Comparison of ENCODE assay signal across 5 fruit fly cellular contexts in the genomic region with DNA sequence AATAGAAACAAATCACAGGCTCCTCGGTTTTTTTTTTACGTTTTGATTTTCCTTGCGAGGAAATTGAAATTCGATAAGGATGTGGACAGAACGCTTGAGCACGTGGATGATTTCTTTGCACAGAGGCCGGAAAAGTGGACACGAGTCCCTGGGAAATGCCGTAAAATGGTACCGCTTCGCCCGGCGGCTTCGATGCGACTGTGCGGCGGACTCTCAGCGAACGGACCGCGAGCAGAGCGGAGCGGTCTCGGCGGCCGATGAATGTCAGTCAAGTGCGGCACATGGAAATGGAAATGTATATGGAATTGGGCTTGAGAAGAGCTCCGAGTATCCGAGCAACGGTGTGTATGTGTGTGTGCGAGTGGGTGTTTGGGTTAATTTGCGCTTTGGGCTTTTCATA.
TF ChIP-seq lines count a peak whose summit lies in the region.

A gene (minus strand): TSS at position 279 of the 400 bp plus-strand sequence.

- TF ChIP-seq CTCF in whole organism, embryonic (GFP tag; optimal IDR thresholded peaks at IDR 0.05; lab: Kevin White, UChicago), result no peak

TF ChIP-seq in whole organism, adult, 20 proteins besides CTCF, POLR2A, EP300 and RAD21:
- TF ChIP-seq Mnt (GFP tag; optimal IDR thresholded peaks at IDR 0.05; lab: Kevin White, UChicago) (peak; percentile 65), CG5204 (GFP tag; optimal IDR thresholded peaks at IDR 0.05; lab: Kevin White, UChicago) (no peak)
TF ChIP-seq in whole organism, adult: peak in this region for 1.

TF ChIP-seq in whole organism, embryonic, 481 proteins besides CTCF, POLR2A, EP300 and RAD21:
- TF ChIP-seq NFAT (GFP tag; IDR thresholded peaks at IDR 0.05; lab: Robert Waterston, UW), result 0 out of 2 replicates have a peak, but pooled peaks have one; percentile 19
- no peak for TF ChIP-seq scrt (GFP tag; optimal IDR thresholded peaks at IDR 0.05; lab: Kevin White, UChicago)

TF ChIP-seq in whole organism, prepupa, 60 proteins besides CTCF, POLR2A, EP300 and RAD21:
- TF ChIP-seq svp (GFP tag; lab: Kevin White, UChicago), result peak; percentile 32
- TF ChIP-seq Hr39 (GFP tag; optimal IDR thresholded peaks at IDR 0.05; lab: Kevin White, UChicago), result no peak
- TF ChIP-seq vri (GFP tag; optimal IDR thresholded peaks at IDR 0.05; lab: Kevin White, UChicago), result peak; percentile 17
- no peak for TF ChIP-seq Hr4 (GFP tag; optimal IDR thresholded peaks at IDR 0.05; lab: Kevin White, UChicago)
- TF ChIP-seq CG11294 (GFP tag; IDR thresholded peaks at IDR 0.05; lab: Robert Waterston, UW), result no peak
- no peak for TF ChIP-seq CG8119 (GFP tag; IDR thresholded peaks at IDR 0.05; lab: Robert Waterston, UW)
- no peak for TF ChIP-seq fd85E (GFP tag; optimal IDR thresholded peaks at IDR 0.05; lab: Kevin White, UChicago)
- TF ChIP-seq CG1621 (tag; optimal IDR thresholded peaks at IDR 0.05; lab: Kevin White, UChicago), result no peak
- no peak for TF ChIP-seq Sox14 (GFP tag; optimal IDR thresholded peaks at IDR 0.05; lab: Kevin White, UChicago)
- no peak for TF ChIP-seq CG11902 (GFP tag; optimal IDR thresholded peaks at IDR 0.05; lab: Kevin White, UChicago)
- no peak for TF ChIP-seq Gug (GFP tag; IDR thresholded peaks at IDR 0.05; lab: Robert Waterston, UW)
- TF ChIP-seq Eip78C (GFP tag; lab: Kevin White, UChicago), result peak; percentile 19
- TF ChIP-seq cyc (GFP tag; optimal IDR thresholded peaks at IDR 0.05; lab: Kevin White, UChicago), result no peak
- TF ChIP-seq ss (GFP tag; optimal IDR thresholded peaks at IDR 0.05; lab: Kevin White, UChicago), result no peak
- TF ChIP-seq Met (GFP tag; optimal IDR thresholded peaks at IDR 0.05; lab: Kevin White, UChicago), result no peak
- TF ChIP-seq CG4318 (GFP tag; optimal IDR thresholded peaks at IDR 0.05; lab: Kevin White, UChicago), result no peak
- no peak for TF ChIP-seq CG3919 (GFP tag; optimal IDR thresholded peaks at IDR 0.05; lab: Kevin White, UChicago)

TF ChIP-seq in whole organism, pupa, 21 proteins besides CTCF, POLR2A, EP300 and RAD21:
- TF ChIP-seq EcR (GFP tag; optimal IDR thresholded peaks at IDR 0.05; lab: Kevin White, UChicago), result no peak
- TF ChIP-seq CG17806 (tag; optimal IDR thresholded peaks at IDR 0.05; lab: Kevin White, UChicago), result no peak
- no peak for TF ChIP-seq CG8301 (tag; optimal IDR thresholded peaks at IDR 0.05; lab: Kevin White, UChicago)
- TF ChIP-seq CG13204 (GFP tag; optimal IDR thresholded peaks at IDR 0.05; lab: Kevin White, UChicago), result peak; percentile 72
- 0 out of 2 replicates have a peak, but pooled peaks have one; percentile 13 for TF ChIP-seq rn (GFP tag; IDR thresholded peaks at IDR 0.05; lab: Robert Waterston, UW)
- TF ChIP-seq CG4496 (GFP tag; IDR thresholded peaks at IDR 0.05; lab: Robert Waterston, UW), result no peak
- no peak for TF ChIP-seq CG8159 (tag; optimal IDR thresholded peaks at IDR 0.05; lab: Kevin White, UChicago)
- TF ChIP-seq CG32121 (GFP tag; IDR thresholded peaks at IDR 0.05; lab: Robert Waterston, UW), result no peak
- 0 out of 2 replicates have a peak, but pooled peaks have one; percentile 19 for TF ChIP-seq CG12605 (GFP tag; IDR thresholded peaks at IDR 0.05; lab: Robert Waterston, UW)
TF ChIP-seq in whole organism, pupa: peak in this region for 3.

TF ChIP-seq in whole organism, wandering third instar larva, 38 proteins besides CTCF, POLR2A, EP300 and RAD21:
- no peak for TF ChIP-seq br (GFP tag; optimal IDR thresholded peaks at IDR 0.05; lab: Kevin White, UChicago)
- TF ChIP-seq Vsx2 (GFP tag; optimal IDR thresholded peaks at IDR 0.05; lab: Kevin White, UChicago; ENCODE audit: partially characterized antibody), result peak; percentile 46
- no peak for TF ChIP-seq Mio (GFP tag; optimal IDR thresholded peaks at IDR 0.05; lab: Kevin White, UChicago)
- no peak for TF ChIP-seq jim (GFP tag; optimal IDR thresholded peaks at IDR 0.05; lab: Kevin White, UChicago)
